Fruit fly (Drosophila melanogaster): ENCODE measurements around the gene PIG-Wa.

PIG-Wa gene

dm6 chr2L:2433494-2434054, 50.6 kb downstream of the PIG-Wa start (continued):
- TF ChIP-seq fu2 (GFP tag; optimal IDR thresholded peaks at IDR 0.05) (peak; percentile 1), CG2202 (tag; optimal IDR thresholded peaks at IDR 0.05) (peak; percentile 58), CG10431 (GFP tag; optimal IDR thresholded peaks at IDR 0.05) (peak; percentile 50), CG5180 (GFP tag; optimal IDR thresholded peaks at IDR 0.05) (peak; percentile 69), Bgb (GFP tag; IDR thresholded peaks at IDR 0.05; ENCODE audit: partially characterized antibody) (no peak), CG12744 (GFP tag; optimal IDR thresholded peaks at IDR 0.05) (peak; percentile 38), scrt (GFP tag; optimal IDR thresholded peaks at IDR 0.05) (peak; percentile 48), Camta (GFP tag; optimal IDR thresholded peaks at IDR 0.05) (peak; percentile 89), crc (GFP tag; optimal IDR thresholded peaks at IDR 0.05) (peak; percentile 72), CG6813 (GFP tag; optimal IDR thresholded peaks at IDR 0.05) (peak; percentile 49), CG12659 (GFP tag; optimal IDR thresholded peaks at IDR 0.05) (peak; percentile 76), CG17186 (GFP tag; optimal IDR thresholded peaks at IDR 0.05) (peak; percentile 10), CG6765 (GFP tag; optimal IDR thresholded peaks at IDR 0.05) (no peak), tin (GFP tag; optimal IDR thresholded peaks at IDR 0.05) (peak; percentile 87), Oli (tag; optimal IDR thresholded peaks at IDR 0.05) (peak; percentile 92), Ets65A (GFP tag) (peak; percentile 97), slbo (GFP tag; IDR thresholded peaks at IDR 0.05) (peak; percentile 75), CG18764 (GFP tag; optimal IDR thresholded peaks at IDR 0.05) (peak; percentile 58), CG2199 (GFP tag; IDR thresholded peaks at IDR 0.05) (peak; percentile 53; the same call in 1 of the 3 replicates), Rfx (GFP tag; IDR thresholded peaks at IDR 0.05) (peak; percentile 83), Dip3 (GFP tag; optimal IDR thresholded peaks at IDR 0.05) (peak; percentile 40), CG1233 (GFP tag; optimal IDR thresholded peaks at IDR 0.05) (peak; percentile 59), CG9817 (tag; optimal IDR thresholded peaks at IDR 0.05) (peak; percentile 82), Mes4 (GFP tag; optimal IDR thresholded peaks at IDR 0.05) (peak; percentile 86), Xrp1 (GFP tag; IDR thresholded peaks at IDR 0.05) (peak; percentile 79), Blimp-1 (GFP tag; optimal IDR thresholded peaks at IDR 0.05) (peak; percentile 67), CG10462 (GFP tag; optimal IDR thresholded peaks at IDR 0.05) (peak; percentile 60), pita (GFP tag; optimal IDR thresholded peaks at IDR 0.05) (no peak), h (optimal IDR thresholded peaks at IDR 0.05) (no peak), CG30020 (tag; optimal IDR thresholded peaks at IDR 0.05) (peak; percentile 36), CG9215 (GFP tag; IDR thresholded peaks at IDR 0.05) (peak; percentile 44; the same call in 1 of the 2 replicates), nmo (GFP tag; optimal IDR thresholded peaks at IDR 0.05) (peak; percentile 91), nerfin-2 (GFP tag; IDR thresholded peaks at IDR 0.05; ENCODE audit: partially characterized antibody) (no peak), CG14965 (GFP tag; optimal IDR thresholded peaks at IDR 0.05; ENCODE audit: borderline replicate concordance) (peak; percentile 36), BtbVII (GFP tag; optimal IDR thresholded peaks at IDR 0.05) (no peak), Dad (GFP tag; optimal IDR thresholded peaks at IDR 0.05) (peak; percentile 76), peb (GFP tag; IDR thresholded peaks at IDR 0.05) (peak; percentile 79), nau (GFP tag; optimal IDR thresholded peaks at IDR 0.05) (peak; percentile 69), CG4424 (GFP tag; optimal IDR thresholded peaks at IDR 0.05) (peak; percentile 72), CG16815 (GFP tag; optimal IDR thresholded peaks at IDR 0.05) (peak; percentile 8), gsb-n (tag; optimal IDR thresholded peaks at IDR 0.05) (peak; percentile 69), Dref (GFP tag; IDR thresholded peaks at IDR 0.05) (no peak), YL-1 (GFP tag; optimal IDR thresholded peaks at IDR 0.05) (peak; percentile 26), CG10654 (GFP tag; optimal IDR thresholded peaks at IDR 0.05) (peak; percentile 77), gfzf (GFP tag; optimal IDR thresholded peaks at IDR 0.05) (no peak), bsh (GFP tag; optimal IDR thresholded peaks at IDR 0.05) (peak; percentile 91 to 93), Max (GFP tag; optimal IDR thresholded peaks at IDR 0.05) (peak; percentile 61), CG9437 (GFP tag; optimal IDR thresholded peaks at IDR 0.05) (peak; percentile 60), B-H1 (GFP tag; IDR thresholded peaks at IDR 0.05) (peak; percentile 76), CG8359 (GFP tag; optimal IDR thresholded peaks at IDR 0.05; ENCODE audit: borderline replicate concordance) (peak; percentile 34)
